Worm (Caenorhabditis elegans) whole organism, late embryonic: ENCODE measurements around the gene srw-62.

Experiments used
- F13H6.1 ChIP-seq: sonication (generic microtip); optimal IDR thresholded peaks from 2 replicates; lab custom pipeline; 2016; ENCODE audit warnings: missing genetic modification characterization, missing compliant biosample characterization
- ama-1 ChIP-seq: fragments of 150-350 bp; optimal IDR thresholded peaks from 2 replicates; lab custom pipeline; 2014
- ceh-14 ChIP-seq: sonication (generic microtip); optimal IDR thresholded peaks from 2 replicates; lab custom pipeline; 2016; ENCODE audit warnings: missing genotype, missing genetic modification characterization, missing compliant biosample characterization
- ceh-22 ChIP-seq: sonication (generic microtip); optimal IDR thresholded peaks from 2 replicates; lab custom pipeline; 2017; ENCODE audit warnings: missing biosample characterization, missing genetic modification characterization
- ceh-48 ChIP-seq: sonication (generic microtip); optimal IDR thresholded peaks from 2 replicates; lab custom pipeline; 2016; ENCODE audit warnings: missing genetic modification characterization, inconsistent platforms, missing compliant biosample characterization
- ceh-6 ChIP-seq: fragments of 200-800 bp; sonication (Bioruptor generic); optimal IDR thresholded peaks from 2 replicates; lab custom pipeline; 2018; ENCODE audit warnings: mild to moderate bottlenecking, missing genetic modification characterization, missing compliant biosample characterization
- che-1 ChIP-seq: sonication (generic microtip); optimal IDR thresholded peaks from 2 replicates; lab custom pipeline; 2016; ENCODE audit warnings: mild to moderate bottlenecking, missing genetic modification characterization, missing compliant biosample characterization
- ets-4 ChIP-seq: sonication (generic microtip); optimal IDR thresholded peaks from 2 replicates; lab custom pipeline; 2016; ENCODE audit warnings: missing genetic modification characterization, missing compliant biosample characterization
- fkh-10 ChIP-seq: fragments of 150-350 bp; optimal IDR thresholded peaks from 2 replicates; lab custom pipeline; 2014; ENCODE audit warnings: missing biosample characterization, missing genetic modification reagents, missing genetic modification characterization
- pqm-1 ChIP-seq: sonication (generic microtip); optimal IDR thresholded peaks from 2 replicates; lab custom pipeline; 2016; ENCODE audit warnings: missing genetic modification characterization, missing compliant biosample characterization

ce11 chrII:7838661-7839060 is 13.5 kb downstream of the srw-62 start:
- no peak for TF ChIP-seq fkh-10 (GFP tag; lab: Kevin White, UChicago)
- no peak for TF ChIP-seq ets-4 (tag; lab: Kevin White, UChicago)
- no peak for TF ChIP-seq ceh-6 (GFP tag; lab: Kevin White, UChicago)
- TF ChIP-seq ceh-14 (tag; lab: Kevin White, UChicago): no peak
- no peak for TF ChIP-seq ceh-48 (tag; lab: Kevin White, UChicago)
- TF ChIP-seq pqm-1 (tag; lab: Kevin White, UChicago): no peak
- no peak for TF ChIP-seq ama-1 (lab: Kevin White, UChicago)
- no peak for TF ChIP-seq che-1
- no peak for TF ChIP-seq ceh-22 (tag; lab: Kevin White, UChicago)
- TF ChIP-seq F13H6.1: no peak
